Worm (Caenorhabditis elegans): ENCODE measurements around the gene T05B9.1.

Gene T05B9.1

ce11 chrII:11297217-11297738, 36.3 kb upstream of the T05B9.1 start, which contains the start of gene saps-1:
Gene saps-1 (plus strand): TSS chrII:11297688.
- TF ChIP-seq ceh-36 (tag; optimal IDR thresholded peaks at IDR 0.05) (no peak), ets-7 (tag; optimal IDR thresholded peaks at IDR 0.05) (no peak), ceh-13 (GFP tag; optimal IDR thresholded peaks at IDR 0.05) (no peak), tbx-11 (GFP tag; IDR thresholded peaks at IDR 0.05) (no peak), ama-1 (optimal IDR thresholded peaks at IDR 0.05) (no peak), tra-4 (tag; optimal IDR thresholded peaks at IDR 0.05) (no peak), aly-1 (tag; optimal IDR thresholded peaks at IDR 0.05) (no peak), hmbx-1 (tag; optimal IDR thresholded peaks at IDR 0.05) (no peak), tbx-37 (GFP tag; conservative IDR thresholded peaks at IDR 0.05) (no peak), B0310.2 (tag; optimal IDR thresholded peaks at IDR 0.05) (no peak), flt-1 (GFP tag; IDR thresholded peaks at IDR 0.05) (no peak), hnd-1 (tag; optimal IDR thresholded peaks at IDR 0.05) (no peak), sea-1 (GFP tag; conservative IDR thresholded peaks at IDR 0.05) (no peak), F13C5.2 (tag; optimal IDR thresholded peaks at IDR 0.05) (no peak), scrt-1 (GFP tag; IDR thresholded peaks at IDR 0.05) (no peak), pes-1 (GFP tag; IDR thresholded peaks at IDR 0.05) (no peak), hmg-4 (GFP tag; optimal IDR thresholded peaks at IDR 0.05) (no peak)

ce11 chrII:11293433-11293832, 32.4 kb upstream of the T05B9.1 start, which contains the start of gene C47G2.4:
Gene C47G2.4 (minus strand): TSS chrII:11293606.
- TF ChIP-seq aly-1 (tag; optimal IDR thresholded peaks at IDR 0.05) (no peak), ceh-13 (GFP tag; optimal IDR thresholded peaks at IDR 0.05) (no peak), F13C5.2 (tag; optimal IDR thresholded peaks at IDR 0.05) (peak; percentile 4)

ce11 chrII:11290109-11290784, 29.3 kb upstream of the T05B9.1 start, which contains the start of gene C47G2.3:
Gene C47G2.3 (minus strand): TSS chrII:11290159.
- TF ChIP-seq pes-1 (GFP tag; IDR thresholded peaks at IDR 0.05) (no peak), tbx-37 (GFP tag; conservative IDR thresholded peaks at IDR 0.05) (peak; percentile 56; the same call in 1 of the 2 replicates), tbx-11 (GFP tag; IDR thresholded peaks at IDR 0.05) (no peak)

ce11 chrII:11288148-11288547, 27.2 kb upstream of the T05B9.1 start:
- TF ChIP-seq ets-7 (tag; optimal IDR thresholded peaks at IDR 0.05): peak; percentile 73
- no peak for TF ChIP-seq tbx-11 (GFP tag; IDR thresholded peaks at IDR 0.05)
- TF ChIP-seq sea-1 (GFP tag; conservative IDR thresholded peaks at IDR 0.05): no peak
- no peak for TF ChIP-seq tbx-37 (GFP tag; conservative IDR thresholded peaks at IDR 0.05)

- TF ChIP-seq tbx-11 (GFP tag; IDR thresholded peaks at IDR 0.05): no peak
- no peak for TF ChIP-seq flt-1 (GFP tag; IDR thresholded peaks at IDR 0.05)
- TF ChIP-seq tra-4 (tag; optimal IDR thresholded peaks at IDR 0.05): no peak
- no peak for TF ChIP-seq scrt-1 (GFP tag; IDR thresholded peaks at IDR 0.05)
Measured at ce11 chrII:11286445-11286844, 25.5 kb upstream of the T05B9.1 start.

ce11 chrII:11285282-11285933, 24.4 kb upstream of the T05B9.1 start:
- TF ChIP-seq pes-1 (GFP tag; IDR thresholded peaks at IDR 0.05): no peak
- no peak for TF ChIP-seq sea-1 (GFP tag; conservative IDR thresholded peaks at IDR 0.05)
- TF ChIP-seq hnd-1 (tag; optimal IDR thresholded peaks at IDR 0.05): no peak
- TF ChIP-seq ets-7 (tag; optimal IDR thresholded peaks at IDR 0.05): no peak
- no peak for TF ChIP-seq ceh-36 (tag; optimal IDR thresholded peaks at IDR 0.05)
- no peak for TF ChIP-seq ama-1 (optimal IDR thresholded peaks at IDR 0.05)
- TF ChIP-seq ceh-13 (GFP tag; optimal IDR thresholded peaks at IDR 0.05): no peak
- no peak for TF ChIP-seq flt-1 (GFP tag; IDR thresholded peaks at IDR 0.05)
- TF ChIP-seq scrt-1 (GFP tag; IDR thresholded peaks at IDR 0.05): no peak
- TF ChIP-seq tbx-37 (GFP tag; conservative IDR thresholded peaks at IDR 0.05): no peak
- no peak for TF ChIP-seq aly-1 (tag; optimal IDR thresholded peaks at IDR 0.05)
- no peak for TF ChIP-seq hmg-4 (GFP tag; optimal IDR thresholded peaks at IDR 0.05)

ce11 chrII:11284701-11285100, 23.7 kb upstream of the T05B9.1 start:
- no peak for TF ChIP-seq ama-1 (optimal IDR thresholded peaks at IDR 0.05)

- TF ChIP-seq tra-4 (tag; optimal IDR thresholded peaks at IDR 0.05) (no peak), ceh-36 (tag; optimal IDR thresholded peaks at IDR 0.05) (no peak), F13C5.2 (tag; optimal IDR thresholded peaks at IDR 0.05) (no peak), tbx-37 (GFP tag; conservative IDR thresholded peaks at IDR 0.05) (no peak), hmbx-1 (tag; optimal IDR thresholded peaks at IDR 0.05) (no peak), B0310.2 (tag; optimal IDR thresholded peaks at IDR 0.05) (no peak), ceh-13 (GFP tag; optimal IDR thresholded peaks at IDR 0.05) (no peak), ets-7 (tag; optimal IDR thresholded peaks at IDR 0.05) (no peak), flt-1 (GFP tag; IDR thresholded peaks at IDR 0.05) (no peak), pes-1 (GFP tag; IDR thresholded peaks at IDR 0.05) (no peak)
Measured at ce11 chrII:11283803-11284202, 22.8 kb upstream of the T05B9.1 start.

Data from whole organism, early embryonic.